Fruit fly (Drosophila melanogaster): Measurements from ENCODE around the gene CG8036.

Gene CG8036

dm6 chr3R:8676560-8677000, 8.9 kb downstream of the CG8036 start, which contains the start of the genes Unc50, CG11755 and CG8043 (continued):
- TF ChIP-seq Dad (GFP tag; optimal IDR thresholded peaks at IDR 0.05) (peak; percentile 41), Hsf (GFP tag; optimal IDR thresholded peaks at IDR 0.05) (peak; percentile 88), CG33557 (GFP tag; optimal IDR thresholded peaks at IDR 0.05) (peak; percentile 79), Hr39 (optimal IDR thresholded peaks at IDR 0.05) (no peak), CG18619 (GFP tag; optimal IDR thresholded peaks at IDR 0.05) (peak; percentile 78), CG10147 (GFP tag; optimal IDR thresholded peaks at IDR 0.05) (peak; percentile 81), Pdp1 (GFP tag; optimal IDR thresholded peaks at IDR 0.05) (peak; percentile 78 to 86), CG7786 (GFP tag; optimal IDR thresholded peaks at IDR 0.05) (peak; percentile 60), Rfx (GFP tag; IDR thresholded peaks at IDR 0.05) (peak; percentile 87), CG10321 (GFP tag; IDR thresholded peaks at IDR 0.05) (no peak), CG17186 (GFP tag; optimal IDR thresholded peaks at IDR 0.05) (peak; percentile 75), CG11456 (GFP tag; IDR thresholded peaks at IDR 0.05) (peak; percentile 81), hth (optimal IDR thresholded peaks at IDR 0.05) (no peak), rib (GFP tag; IDR thresholded peaks at IDR 0.05) (no peak), crp (GFP tag; optimal IDR thresholded peaks at IDR 0.05) (peak; percentile 94 to 98), CG34376 (GFP tag; optimal IDR thresholded peaks at IDR 0.05) (peak; percentile 79), cad (GFP tag; optimal IDR thresholded peaks at IDR 0.05) (no peak), wek (GFP tag; optimal IDR thresholded peaks at IDR 0.05) (no peak), Lpt (GFP tag; optimal IDR thresholded peaks at IDR 0.05) (no peak), CG12769 (tag; optimal IDR thresholded peaks at IDR 0.05) (no peak), hb (GFP tag; IDR thresholded peaks at IDR 0.05; ENCODE audit: partially characterized antibody) (peak; percentile 99), CG18764 (GFP tag; optimal IDR thresholded peaks at IDR 0.05) (peak; percentile 55), CG6813 (GFP tag; optimal IDR thresholded peaks at IDR 0.05) (no peak), shn (GFP tag; optimal IDR thresholded peaks at IDR 0.05) (peak; percentile 45), CG9609 (GFP tag; optimal IDR thresholded peaks at IDR 0.05) (peak; percentile 68), tio (GFP tag; optimal IDR thresholded peaks at IDR 0.05) (no peak), CG8388 (GFP tag; optimal IDR thresholded peaks at IDR 0.05) (peak; percentile 86), ttk (GFP tag; IDR thresholded peaks at IDR 0.05) (peak; percentile 52; the same call in 1 of the 2 replicates), Lhr (GFP tag; optimal IDR thresholded peaks at IDR 0.05) (peak; percentile 58), Poxn (GFP tag; IDR thresholded peaks at IDR 0.05) (no peak), ems (GFP tag; optimal IDR thresholded peaks at IDR 0.05) (peak; percentile 47), CG30431 (GFP tag; optimal IDR thresholded peaks at IDR 0.05) (no peak), kay (GFP tag; optimal IDR thresholded peaks at IDR 0.05) (peak; percentile 59), Dbx (GFP tag; IDR thresholded peaks at IDR 0.05) (peak; percentile 90), CG10959 (GFP tag; IDR thresholded peaks at IDR 0.05) (peak; percentile 44), Elba2 (GFP tag; optimal IDR thresholded peaks at IDR 0.05) (no peak), CG11504 (tag; optimal IDR thresholded peaks at IDR 0.05) (peak; percentile 80), CG13894 (tag; optimal IDR thresholded peaks at IDR 0.05) (no peak), Awh (GFP tag; IDR thresholded peaks at IDR 0.05) (0 out of 2 replicates have a peak, but pooled peaks have one; percentile 25), Mes4 (GFP tag; optimal IDR thresholded peaks at IDR 0.05) (peak; percentile 27), Gug (GFP tag; IDR thresholded peaks at IDR 0.05) (peak; percentile 81; the same call in 2 of the 4 replicates), CG4730 (GFP tag; IDR thresholded peaks at IDR 0.05) (peak; percentile 51), zen (tag; optimal IDR thresholded peaks at IDR 0.05) (peak; percentile 83), GATAe (GFP tag; conservative IDR thresholded peaks at IDR 0.05) (peak; percentile 78), HmgD (GFP tag; optimal IDR thresholded peaks at IDR 0.05) (peak; percentile 10), salm (tag; optimal IDR thresholded peaks at IDR 0.05) (no peak), CG31441 (GFP tag; IDR thresholded peaks at IDR 0.05) (peak; percentile 78), CG7372 (GFP tag; IDR thresholded peaks at IDR 0.05) (peak; percentile 59), her (GFP tag; optimal IDR thresholded peaks at IDR 0.05) (no peak), fu2 (GFP tag; optimal IDR thresholded peaks at IDR 0.05) (peak; percentile 44), kah (GFP tag; optimal IDR thresholded peaks at IDR 0.05) (no peak), Ssrp (tag; optimal IDR thresholded peaks at IDR 0.05) (peak; percentile 55)

All from whole organism, embryonic.